Fruit fly (Drosophila melanogaster): ENCODE data around the gene Hap40.

DNA sequence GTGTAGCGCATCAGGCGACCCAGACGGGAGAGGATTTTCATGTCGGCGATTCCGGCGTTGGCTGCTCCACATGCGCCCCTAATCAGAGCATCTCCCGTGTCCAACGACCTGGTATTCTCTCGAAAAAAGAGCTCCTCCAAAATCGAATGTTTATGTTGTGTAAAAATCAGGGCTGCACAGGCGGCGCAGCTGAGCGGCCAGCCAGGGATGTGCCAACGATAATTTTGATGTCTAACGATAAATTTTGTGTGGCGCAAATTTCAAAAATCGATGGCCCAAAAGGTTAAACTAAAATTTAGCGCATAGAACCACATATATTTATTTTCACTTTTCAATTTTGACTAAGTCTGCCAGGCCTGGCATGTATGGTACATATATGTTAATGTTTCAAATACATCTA, 2.9 kb upstream of the Hap40 start, which contains the start of gene CG9240:
- TF ChIP-seq CTCF (optimal IDR thresholded peaks at IDR 0.05) (no peak), CG8478 (optimal IDR thresholded peaks at IDR 0.05) (no peak)
